Fruit fly (Drosophila melanogaster): ENCODE measurements around the gene Klp3A.

DNA sequence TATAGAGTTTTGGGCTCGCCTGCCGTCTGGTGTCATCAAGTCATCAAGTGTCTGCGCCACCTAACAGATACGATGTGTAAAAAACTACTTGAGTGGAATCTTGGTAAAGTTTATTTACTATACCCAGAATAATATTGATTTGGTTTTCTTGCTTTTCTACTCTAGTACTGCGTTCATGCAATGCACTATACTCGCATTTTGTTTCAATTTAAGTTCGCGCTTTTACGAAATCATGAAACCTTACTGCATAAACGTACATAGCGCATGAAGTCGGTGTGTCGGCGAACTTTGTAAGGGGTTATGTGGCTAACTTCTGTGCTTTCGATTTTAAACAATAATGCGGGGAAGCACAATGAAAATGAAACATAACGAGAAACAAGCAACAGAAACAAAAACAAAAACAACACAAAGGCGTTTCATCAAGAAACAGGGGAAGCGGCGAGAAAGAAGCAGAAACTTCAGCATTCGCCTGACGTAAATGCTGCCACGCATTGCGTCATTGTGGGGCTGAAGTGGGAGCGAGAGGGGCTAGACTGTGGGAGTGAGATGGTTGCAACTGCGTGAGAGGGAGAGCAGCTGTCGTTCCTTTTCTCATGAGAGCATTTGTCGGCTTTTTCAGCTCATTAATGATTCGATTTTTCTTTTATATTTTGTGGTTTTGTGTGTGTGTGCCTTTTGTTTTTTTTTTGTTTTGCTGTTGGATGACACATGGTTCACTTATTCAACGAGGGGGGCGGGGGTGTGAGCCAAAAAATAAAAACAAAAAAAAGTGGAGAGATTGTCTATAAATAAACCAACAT is 48.5 kb upstream of the Klp3A start:
- TF ChIP-seq stc (GFP tag; IDR thresholded peaks at IDR 0.05) (no peak), Six4 (GFP tag; optimal IDR thresholded peaks at IDR 0.05) (no peak), inv (GFP tag; IDR thresholded peaks at IDR 0.05; ENCODE audit: partially characterized antibody) (no peak), sens (GFP tag) (peak; percentile 24), CG13894 (tag; optimal IDR thresholded peaks at IDR 0.05) (no peak), CG5180 (GFP tag; optimal IDR thresholded peaks at IDR 0.05) (no peak), vfl (GFP tag; optimal IDR thresholded peaks at IDR 0.05) (no peak), fu2 (GFP tag; optimal IDR thresholded peaks at IDR 0.05) (no peak), nerfin-1 (tag; optimal IDR thresholded peaks at IDR 0.05) (no peak), zfh1 (GFP tag; IDR thresholded peaks at IDR 0.05) (no peak), Atf3 (GFP tag; optimal IDR thresholded peaks at IDR 0.05) (peak; percentile 36)

All from whole organism, embryonic.